Worm (Caenorhabditis elegans) whole organism, L4/young adult: ENCODE data around the gene K10H10.5.

Experiments
- W03F9.2 ChIP-seq: fragments of 150-350 bp; optimal IDR thresholded peaks from 2 replicates; lab custom pipeline; 2014; ENCODE audit warnings: missing biosample characterization, missing genetic modification characterization
- dao-5 ChIP-seq: sonication (generic microtip); optimal IDR thresholded peaks from 2 replicates; lab custom pipeline; 2016; ENCODE audit warnings: missing genotype, missing genetic modification characterization, moderate library complexity, missing compliant biosample characterization
- him-1 ChIP-seq: sonication (generic microtip); optimal IDR thresholded peaks from 2 replicates; lab custom pipeline; 2016; ENCODE audit warnings: missing genotype, missing genetic modification reagents, missing genetic modification characterization, missing compliant biosample characterization

Gene K10H10.5

DNA sequence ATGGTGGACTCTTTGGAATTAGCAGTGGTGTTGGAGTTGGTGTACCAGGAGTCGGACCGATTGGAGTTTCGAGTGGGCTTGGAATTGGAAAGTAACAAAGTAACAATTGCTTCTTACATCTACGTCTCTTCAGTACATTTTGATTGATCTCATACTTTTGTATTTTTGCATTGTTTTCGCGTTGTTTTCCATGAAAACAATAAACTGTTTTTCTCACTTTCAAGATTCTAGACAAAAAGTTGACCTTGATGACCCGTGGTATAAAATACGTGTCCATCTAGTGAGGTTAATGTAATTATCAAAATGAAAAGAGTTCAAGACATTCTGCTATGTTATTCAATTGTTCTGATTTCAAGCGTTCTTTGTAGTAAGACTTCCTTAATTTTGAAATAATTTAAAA, at the start of gene K10H10.5:
Gene K10H10.5 (plus strand): TSS at position 301 of the 400 bp plus-strand sequence.
- TF ChIP-seq him-1 (tag; lab: Kevin White, UChicago) (no peak), W03F9.2 (tag; lab: Kevin White, UChicago) (no peak), dao-5 (tag; lab: Kevin White, UChicago) (no peak)

- TF ChIP-seq him-1 (tag; lab: Kevin White, UChicago) (no peak), dao-5 (tag; lab: Kevin White, UChicago) (no peak), W03F9.2 (tag; lab: Kevin White, UChicago) (no peak)
These were observed 49.6 kb upstream of the K10H10.5 start for ce11 chrII:14451934-14452333.

- no peak for TF ChIP-seq him-1 (tag; lab: Kevin White, UChicago)
- no peak for TF ChIP-seq W03F9.2 (tag; lab: Kevin White, UChicago)
- no peak for TF ChIP-seq dao-5 (tag; lab: Kevin White, UChicago)
These were observed 46.2 kb upstream of the K10H10.5 start, which contains the start of gene dmsr-6 for ce11 chrII:14455332-14455731. TSS of gene dmsr-6 (plus strand) at chrII:14455632.

DNA sequence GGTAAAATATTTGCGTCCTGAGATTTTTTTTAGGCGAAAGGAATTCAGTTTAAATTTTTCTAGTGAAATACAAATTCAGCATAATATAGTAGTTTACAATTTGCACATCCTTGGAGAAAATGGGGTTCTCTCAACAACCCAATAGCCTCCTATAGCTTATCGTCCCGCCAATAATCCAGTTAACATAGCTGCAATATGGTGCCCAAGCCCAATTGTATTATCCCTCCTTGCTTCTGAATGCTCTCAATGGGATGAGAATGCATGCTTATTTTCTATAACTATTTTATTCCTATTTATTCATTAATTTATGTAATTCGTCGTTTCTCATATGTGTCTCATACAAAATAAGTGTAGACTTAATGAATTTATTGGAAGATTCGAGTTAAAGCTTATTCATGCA, 31.5 kb upstream of the K10H10.5 start:
- no peak for TF ChIP-seq him-1 (tag; lab: Kevin White, UChicago)
- TF ChIP-seq W03F9.2 (tag; lab: Kevin White, UChicago): no peak
- TF ChIP-seq dao-5 (tag; lab: Kevin White, UChicago): no peak

DNA sequence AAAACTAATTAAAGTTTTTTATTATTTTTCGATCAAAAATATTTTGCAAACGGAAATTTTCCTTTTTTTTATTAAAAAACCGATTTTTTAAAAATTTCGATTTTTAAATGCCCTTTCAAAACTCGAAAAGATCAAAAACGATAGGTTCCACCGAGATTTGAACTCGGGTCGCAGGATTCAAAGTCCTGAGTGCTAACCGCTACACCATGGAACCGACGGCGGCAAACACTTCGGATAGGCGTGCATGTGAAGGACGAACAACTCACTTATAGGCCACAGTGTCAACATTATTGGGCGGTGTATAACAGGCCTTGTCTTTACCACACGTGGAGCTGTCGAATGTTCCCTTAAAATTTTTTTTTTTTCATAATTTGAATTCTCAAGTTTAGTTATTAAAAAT, 26.8 kb upstream of the K10H10.5 start:
- TF ChIP-seq dao-5 (tag; lab: Kevin White, UChicago) (no peak), W03F9.2 (tag; lab: Kevin White, UChicago) (no peak), him-1 (tag; lab: Kevin White, UChicago) (no peak)

DNA sequence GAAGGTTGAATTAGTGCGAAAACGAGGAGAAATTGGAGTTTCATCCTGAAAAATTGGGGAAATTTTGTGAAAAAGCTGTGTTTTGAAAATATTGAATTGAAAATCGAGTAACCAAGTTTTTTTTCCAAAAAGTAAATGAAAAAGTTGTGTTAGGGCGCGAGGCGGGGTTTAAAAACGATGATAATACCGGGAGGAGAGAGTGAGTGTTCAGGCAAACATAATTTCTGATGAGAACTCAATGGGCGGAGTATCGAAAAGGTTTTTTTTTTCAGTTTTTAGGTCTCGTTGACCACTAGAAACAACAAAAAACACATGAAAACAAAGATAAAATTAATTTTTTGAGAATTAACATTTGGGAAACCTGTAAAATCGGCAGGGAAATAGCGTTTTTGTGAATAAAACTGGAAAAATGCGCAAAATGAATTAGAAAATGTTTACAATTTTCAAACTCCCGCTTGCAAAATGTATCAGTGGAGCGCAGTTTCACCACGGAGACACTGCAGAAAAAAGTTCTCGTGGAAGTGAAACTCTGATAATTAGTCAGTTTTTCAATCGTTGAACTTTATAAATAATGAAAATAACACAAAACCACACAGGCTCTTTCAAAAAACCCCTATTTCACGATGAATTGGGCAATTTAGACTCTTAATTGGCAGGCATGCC, 21.8 kb upstream of the K10H10.5 start, which contains the start of gene C13B4.1:
Gene C13B4.1 (minus strand): TSS at position 51 of the 663 bp plus-strand sequence.
- TF ChIP-seq him-1 (tag; lab: Kevin White, UChicago) (no peak), W03F9.2 (tag; lab: Kevin White, UChicago) (no peak), dao-5 (tag; lab: Kevin White, UChicago) (no peak)

DNA sequence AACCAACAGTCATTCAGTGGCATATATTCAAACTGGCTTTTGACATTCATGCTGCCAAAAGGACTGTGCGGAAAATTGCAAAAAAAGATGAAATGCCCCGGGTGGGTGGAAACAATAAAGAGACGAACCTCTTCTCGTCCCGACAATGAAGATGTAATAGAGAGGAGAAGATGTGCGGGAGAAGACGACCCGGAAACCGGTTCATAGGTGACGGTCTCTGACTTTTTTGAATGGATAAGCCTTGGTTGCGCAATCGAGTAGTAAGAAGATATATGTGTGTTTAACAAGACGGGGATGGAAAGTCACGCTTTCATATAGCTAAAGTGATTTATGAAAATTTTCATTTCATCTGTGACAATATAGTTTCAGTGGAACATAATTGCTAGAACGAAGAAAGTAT, 20.8 kb upstream of the K10H10.5 start:
- TF ChIP-seq W03F9.2 (tag; lab: Kevin White, UChicago) (no peak), dao-5 (tag; lab: Kevin White, UChicago) (no peak), him-1 (tag; lab: Kevin White, UChicago) (no peak)

- TF ChIP-seq dao-5 (tag; lab: Kevin White, UChicago) (no peak), him-1 (tag; lab: Kevin White, UChicago) (no peak), W03F9.2 (tag; lab: Kevin White, UChicago) (no peak)
These were observed 17.7 kb upstream of the K10H10.5 start for ce11 chrII:14483813-14484212.

DNA sequence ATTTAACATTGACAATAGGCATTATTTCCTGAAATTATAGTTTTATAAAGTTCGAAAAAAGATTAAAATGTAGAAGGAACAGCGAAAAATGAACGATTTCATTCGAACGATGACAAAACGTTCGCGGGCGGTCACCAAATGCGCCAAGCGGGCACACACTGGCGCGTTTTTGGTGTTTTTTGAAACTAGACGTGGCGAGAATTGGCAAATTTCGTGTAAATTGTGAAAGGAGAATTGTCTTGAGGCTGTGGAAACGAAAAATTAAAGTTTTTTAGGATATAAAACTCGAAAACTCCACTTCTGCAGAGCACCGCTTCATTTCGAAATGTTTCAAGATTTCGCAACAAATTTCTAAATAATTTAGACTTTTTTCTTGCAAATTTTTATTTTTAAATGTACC, 12.9 kb upstream of the K10H10.5 start, which contains the start of gene usp-14:
Gene usp-14 (minus strand): TSS at position 28 of the 400 bp plus-strand sequence.
- TF ChIP-seq him-1 (tag; lab: Kevin White, UChicago) (no peak), W03F9.2 (tag; lab: Kevin White, UChicago) (peak; percentile 59), dao-5 (tag; lab: Kevin White, UChicago) (no peak)

DNA sequence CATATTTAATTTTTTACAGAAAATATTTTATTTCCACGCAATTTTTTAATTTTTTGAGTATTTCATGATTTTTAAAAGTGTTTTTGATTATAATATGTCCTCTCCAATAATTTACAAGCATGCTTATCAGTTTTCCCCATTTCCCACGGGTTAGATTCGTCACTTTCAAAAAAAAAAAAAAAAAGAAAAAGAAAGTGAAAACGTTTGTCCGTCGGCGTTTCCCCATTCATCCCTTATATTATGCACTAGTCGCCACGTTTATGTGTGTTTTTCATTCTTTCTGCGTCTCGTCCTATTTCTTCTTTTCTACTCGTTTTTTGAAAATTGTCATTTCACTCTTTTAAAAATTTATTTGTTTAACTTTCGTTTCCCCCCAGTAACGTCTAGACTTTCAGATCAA, 12.1 kb upstream of the K10H10.5 start, which contains the start of gene vnut-1:
Gene vnut-1 (plus strand): TSS at position 396 of the 400 bp plus-strand sequence.
- TF ChIP-seq W03F9.2 (tag; lab: Kevin White, UChicago): no peak
- no peak for TF ChIP-seq him-1 (tag; lab: Kevin White, UChicago)
- no peak for TF ChIP-seq dao-5 (tag; lab: Kevin White, UChicago)

ce11 chrII:14492592-14493196, 8.9 kb upstream of the K10H10.5 start:
- no peak for TF ChIP-seq him-1 (tag; lab: Kevin White, UChicago)
- no peak for TF ChIP-seq W03F9.2 (tag; lab: Kevin White, UChicago)
- TF ChIP-seq dao-5 (tag; lab: Kevin White, UChicago): no peak

DNA sequence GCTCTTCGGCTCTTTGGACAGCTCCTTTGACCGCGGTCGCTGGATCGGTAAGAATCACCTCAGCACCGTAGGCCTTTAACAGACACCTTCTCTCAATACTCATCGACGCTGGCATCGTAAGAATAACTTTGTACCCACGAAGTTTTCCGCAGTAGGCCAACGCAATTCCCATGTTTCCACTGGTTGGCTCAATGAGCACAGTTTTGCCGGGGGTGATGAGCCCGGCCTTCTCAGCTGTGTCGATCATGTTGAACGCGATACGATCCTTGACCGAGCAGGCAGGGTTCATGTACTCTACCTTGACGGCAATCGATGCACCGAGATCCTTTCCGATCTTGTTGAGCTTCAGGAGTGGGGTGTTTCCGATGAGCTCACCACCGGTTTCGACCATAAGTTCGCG, 7.5 kb upstream of the K10H10.5 start:
- no peak for TF ChIP-seq W03F9.2 (tag; lab: Kevin White, UChicago)
- TF ChIP-seq him-1 (tag; lab: Kevin White, UChicago): no peak
- no peak for TF ChIP-seq dao-5 (tag; lab: Kevin White, UChicago)

- no peak for TF ChIP-seq dao-5 (tag; lab: Kevin White, UChicago)
- no peak for TF ChIP-seq W03F9.2 (tag; lab: Kevin White, UChicago)
- TF ChIP-seq him-1 (tag; lab: Kevin White, UChicago): no peak
These were observed 7.3 kb upstream of the K10H10.5 start, which contains the start of gene cysl-2 for ce11 chrII:14494414-14494463. TSS of gene cysl-2 (minus strand) at chrII:14494451.

ce11 chrII:14494464-14494863, 7.1 kb upstream of the K10H10.5 start:
- no peak for TF ChIP-seq dao-5 (tag; lab: Kevin White, UChicago)
- TF ChIP-seq him-1 (tag; lab: Kevin White, UChicago): no peak
- no peak for TF ChIP-seq W03F9.2 (tag; lab: Kevin White, UChicago)
